Worm (Caenorhabditis elegans) whole organism, L3 larva: Measurements from ENCODE around the gene B0238.9.

Experiments
- ZK546.5 ChIP-seq: sonication (generic microtip); optimal IDR thresholded peaks from 2 replicates; lab custom pipeline; 2017; ENCODE audit warnings: missing biosample characterization, missing genetic modification characterization
- aly-2 ChIP-seq: fragments of 150-350 bp; optimal IDR thresholded peaks from 2 replicates; lab custom pipeline; 2014; ENCODE audit warnings: missing biosample characterization, missing genetic modification characterization
- ceh-16 ChIP-seq: sonication (generic microtip); optimal IDR thresholded peaks from 2 replicates; lab custom pipeline; 2017; ENCODE audit warnings: missing biosample characterization, missing genetic modification characterization
- ceh-28 ChIP-seq: fragments of 150-350 bp; optimal IDR thresholded peaks from 2 replicates; lab custom pipeline; 2014; ENCODE audit warnings: missing biosample characterization, missing genetic modification reagents, missing genetic modification characterization
- ceh-82 ChIP-seq: fragments of 150-350 bp; optimal IDR thresholded peaks from 2 replicates; lab custom pipeline; 2014; ENCODE audit warnings: missing biosample characterization, missing genetic modification characterization
- ceh-9 ChIP-seq: sonication (generic microtip); optimal IDR thresholded peaks from 2 replicates; lab custom pipeline; 2018; ENCODE audit warnings: missing biosample characterization, missing genetic modification characterization
- daf-12 ChIP-seq: fragments of 150-350 bp; optimal IDR thresholded peaks from 2 replicates; lab custom pipeline; 2014; ENCODE audit warnings: missing biosample characterization, missing genetic modification reagents, missing genetic modification characterization
- egl-27 ChIP-seq: sonication (generic microtip); optimal IDR thresholded peaks from 4 replicates; lab custom pipeline; 2017; ENCODE audit warnings: missing biosample characterization, missing genetic modification reagents, missing genetic modification characterization
- egl-5 ChIP-seq: fragments of 150-350 bp; optimal IDR thresholded peaks from 2 replicates; lab custom pipeline; 2017; ENCODE audit warnings: missing biosample characterization, missing genetic modification reagents, missing genetic modification characterization, inconsistent platforms
- elt-2 ChIP-seq: sonication (generic microtip); optimal IDR thresholded peaks from 2 replicates; lab custom pipeline; 2016; ENCODE audit warnings: missing genetic modification reagents, mild to moderate bottlenecking, missing genetic modification characterization, missing compliant biosample characterization
- elt-3 ChIP-seq, 3 experiments: fragments of 150-350 bp in 1 of 3; sonication (generic microtip) in 2 of 3; optimal IDR thresholded peaks; 2 replicates in 2 of 3; 4 replicates in 1 of 3; lab custom pipeline; 2014 to 2017; ENCODE audit warnings: missing biosample characterization in 3 of 3, missing genetic modification characterization in 3 of 3
- eor-1 ChIP-seq, 2 experiments: fragments of 150-350 bp; optimal IDR thresholded peaks; 2 replicates each; lab custom pipeline; 2014 to 2018; ENCODE audit warnings: missing biosample characterization in 2 of 2, missing genetic modification characterization in 2 of 2
- fkh-10 ChIP-seq: sonication (generic microtip); optimal IDR thresholded peaks from 2 replicates; lab custom pipeline; 2017; ENCODE audit warnings: missing biosample characterization, missing genetic modification reagents, missing genetic modification characterization
- fkh-2 ChIP-seq: fragments of 150-350 bp; optimal IDR thresholded peaks from 2 replicates; lab custom pipeline; 2014; ENCODE audit warnings: missing biosample characterization, missing genetic modification reagents, missing genetic modification characterization
- fos-1 ChIP-seq: fragments of 150-350 bp; optimal IDR thresholded peaks from 2 replicates; lab custom pipeline; 2014; ENCODE audit warnings: missing biosample characterization, missing genetic modification characterization
- hmg-11 ChIP-seq: sonication (generic microtip); optimal IDR thresholded peaks from 2 replicates; lab custom pipeline; 2016; ENCODE audit warnings: missing genetic modification characterization, missing compliant biosample characterization
- jun-1 ChIP-seq: fragments of 150-350 bp; optimal IDR thresholded peaks from 2 replicates; lab custom pipeline; 2014; ENCODE audit warnings: missing biosample characterization, missing genetic modification reagents, missing genetic modification characterization
- lin-15B ChIP-seq: fragments of 150-350 bp; optimal IDR thresholded peaks from 2 replicates; lab custom pipeline; 2014; ENCODE audit warnings: missing biosample characterization, missing genetic modification characterization
- lsy-12 ChIP-seq: sonication (generic microtip); optimal IDR thresholded peaks from 2 replicates; lab custom pipeline; 2016; ENCODE audit warnings: mild to moderate bottlenecking, missing genetic modification characterization, missing compliant biosample characterization
- mdl-1 ChIP-seq: fragments of 150-350 bp; optimal IDR thresholded peaks from 2 replicates; lab custom pipeline; 2014; ENCODE audit warnings: missing biosample characterization, missing genetic modification characterization
- mml-1 ChIP-seq: fragments of 150-350 bp; sonication (generic microtip); optimal IDR thresholded peaks from 3 replicates; lab custom pipeline; 2014; ENCODE audit warnings: missing biosample characterization, missing genetic modification characterization
- nhr-11 ChIP-seq: fragments of 150-350 bp; optimal IDR thresholded peaks from 2 replicates; lab custom pipeline; 2014; ENCODE audit warnings: missing biosample characterization, missing genetic modification characterization
- nhr-23 ChIP-seq: fragments of 150-350 bp; optimal IDR thresholded peaks from 2 replicates; lab custom pipeline; 2014; ENCODE audit warnings: missing biosample characterization, missing genetic modification reagents, missing genetic modification characterization
- nhr-25 ChIP-seq: sonication (generic microtip); optimal IDR thresholded peaks from 2 replicates; lab custom pipeline; 2017; ENCODE audit warnings: missing biosample characterization, missing genetic modification characterization
- nhr-43 ChIP-seq: sonication (generic microtip); optimal IDR thresholded peaks from 2 replicates; lab custom pipeline; 2016; ENCODE audit warnings: mild to moderate bottlenecking, missing genetic modification characterization, missing compliant biosample characterization; ENCODE audit not compliant: poor library complexity, severe bottlenecking
- nhr-76 ChIP-seq: fragments of 150-350 bp; sonication (generic microtip); optimal IDR thresholded peaks from 5 replicates; lab custom pipeline; 2014; ENCODE audit warnings: missing biosample characterization, missing genetic modification characterization
- nhr-77 ChIP-seq: fragments of 150-350 bp; optimal IDR thresholded peaks from 2 replicates; lab custom pipeline; 2014; ENCODE audit warnings: missing biosample characterization, missing genetic modification characterization
- pqm-1 ChIP-seq: fragments of 150-350 bp; optimal IDR thresholded peaks from 2 replicates; lab custom pipeline; 2017; ENCODE audit warnings: missing biosample characterization, missing genetic modification characterization, inconsistent platforms
- sea-2 ChIP-seq: fragments of 150-350 bp; sonication (generic microtip); optimal IDR thresholded peaks from 4 replicates; lab custom pipeline; 2014; ENCODE audit warnings: missing biosample characterization, missing genetic modification reagents, missing genetic modification characterization
- unc-39 ChIP-seq: sonication (generic microtip); optimal IDR thresholded peaks from 4 replicates; lab custom pipeline; 2017; ENCODE audit warnings: missing biosample characterization, missing genetic modification characterization
- zag-1 ChIP-seq: fragments of 150-350 bp; optimal IDR thresholded peaks from 2 replicates; lab custom pipeline; 2014; ENCODE audit warnings: missing biosample characterization, missing genetic modification characterization
- ztf-11 ChIP-seq: fragments of 150-350 bp; optimal IDR thresholded peaks from 2 replicates; lab custom pipeline; 2014; ENCODE audit warnings: missing biosample characterization, missing genetic modification characterization
- ztf-4 ChIP-seq: fragments of 150-350 bp; optimal IDR thresholded peaks from 2 replicates; lab custom pipeline; 2014; ENCODE audit warnings: missing biosample characterization, missing genetic modification characterization

The B0238.9 gene

ce11 chrV:5259448-5259847 is 18.5 kb downstream of the B0238.9 start, which contains the start of gene srt-70:
TSS of gene srt-70 (minus strand) at chrV:5259548.
- TF ChIP-seq nhr-23 (tag; lab: Kevin White, UChicago): no peak
- TF ChIP-seq nhr-11 (tag; lab: Kevin White, UChicago): no peak
- TF ChIP-seq eor-1 (tag; optimal IDR thresholded peaks at IDR 0.05; lab: Kevin White, UChicago): no peak
- no peak for TF ChIP-seq ztf-4

DNA sequence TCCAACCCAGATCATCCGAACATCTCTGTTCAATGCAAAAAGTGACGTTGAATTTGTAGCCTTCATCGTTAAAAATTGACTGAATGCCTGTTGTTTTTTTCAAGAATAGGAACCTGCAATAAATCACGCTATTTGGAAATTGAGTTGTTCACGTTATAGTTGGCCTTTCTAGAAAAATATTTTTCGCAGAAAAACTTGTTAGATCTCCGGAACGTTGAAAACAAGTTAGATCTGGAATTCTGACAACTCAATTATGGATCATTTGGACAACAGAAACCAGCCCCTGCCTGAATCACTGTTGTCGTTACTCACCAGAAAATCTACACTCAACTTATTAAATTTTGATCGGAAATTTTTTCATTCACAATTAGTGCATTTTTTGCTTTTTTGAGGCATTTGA is 20.5 kb downstream of the B0238.9 start, which contains the start of gene srt-67:
srt-67 (minus strand) TSS at position 101 of the 400 bp plus-strand sequence.
- TF ChIP-seq ceh-28 (tag; lab: Kevin White, UChicago) (no peak), ceh-16 (tag; lab: Kevin White, UChicago) (no peak), nhr-25 (tag; lab: Kevin White, UChicago) (no peak), nhr-77 (tag; lab: Kevin White, UChicago) (no peak), daf-12 (tag; lab: Kevin White, UChicago) (no peak), ceh-9 (no peak), egl-27 (tag; lab: Kevin White, UChicago) (no peak), fos-1 (tag; lab: Kevin White, UChicago) (no peak), nhr-76 (no peak), fkh-2 (tag; lab: Kevin White, UChicago) (no peak), fkh-10 (no peak), nhr-43 (tag; lab: Kevin White, UChicago) (no peak)
- TF ChIP-seq, all 47 proteins: peak for 0

DNA sequence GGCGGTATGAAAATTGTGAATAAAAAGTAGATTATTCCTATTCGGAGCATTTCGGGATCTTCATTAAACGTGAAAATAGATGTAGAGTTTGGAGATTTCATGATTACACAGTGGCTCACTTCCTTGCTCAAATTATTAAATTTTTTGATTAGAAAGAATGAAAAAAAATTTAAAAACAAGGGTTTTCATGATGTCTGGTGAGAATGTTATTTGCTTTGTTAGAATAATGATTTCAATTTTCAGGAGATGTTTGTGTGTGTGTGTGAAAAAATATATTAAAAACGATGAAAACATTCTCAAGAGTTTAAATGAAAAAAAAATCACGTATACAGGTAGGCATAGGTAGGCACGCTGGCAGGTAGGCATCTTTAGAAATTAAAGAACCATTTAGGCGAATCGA is 25.9 kb downstream of the B0238.9 start, which contains the start of gene srt-68:
srt-68 (minus strand) TSS at position 101 of the 400 bp plus-strand sequence.
- TF ChIP-seq jun-1 (tag; lab: Kevin White, UChicago): no peak
- no peak for TF ChIP-seq sea-2 (GFP tag; lab: Kevin White, UChicago)
- TF ChIP-seq ceh-16 (tag; lab: Kevin White, UChicago): no peak
- no peak for TF ChIP-seq ztf-11 (tag; lab: Kevin White, UChicago)
- no peak for TF ChIP-seq eor-1 (tag; optimal IDR thresholded peaks at IDR 0.05; lab: Kevin White, UChicago)
- TF ChIP-seq egl-5: no peak
- no peak for TF ChIP-seq ZK546.5
- no peak for TF ChIP-seq egl-27 (tag; lab: Kevin White, UChicago)
- TF ChIP-seq lin-15B (tag; lab: Kevin White, UChicago): no peak
- no peak for TF ChIP-seq ceh-9
- no peak for TF ChIP-seq elt-2 (tag; lab: Kevin White, UChicago)
- no peak for TF ChIP-seq unc-39 (tag; lab: Kevin White, UChicago)
- TF ChIP-seq fkh-2 (tag; lab: Kevin White, UChicago): no peak
- no peak for TF ChIP-seq ceh-82 (tag; lab: Kevin White, UChicago)
- no peak for TF ChIP-seq pqm-1 (tag; lab: Kevin White, UChicago)
- TF ChIP-seq ztf-4: no peak
- no peak for TF ChIP-seq zag-1 (tag; lab: Kevin White, UChicago)
- TF ChIP-seq elt-3 (tag; optimal IDR thresholded peaks at IDR 0.05; lab: Kevin White, UChicago): no peak
- TF ChIP-seq fos-1 (tag; lab: Kevin White, UChicago): no peak
- TF ChIP-seq lsy-12 (tag; lab: Kevin White, UChicago): no peak

- TF ChIP-seq mdl-1 (tag; lab: Kevin White, UChicago): no peak
- TF ChIP-seq lin-15B (tag; lab: Kevin White, UChicago): no peak
Observed at ce11 chrV:5243036-5243435, 34.9 kb downstream of the B0238.9 start, which contains the start of gene cest-35.1. TSS of gene cest-35.1 (minus strand) at chrV:5243136.

- TF ChIP-seq fos-1 (tag; lab: Kevin White, UChicago) (no peak), egl-27 (tag; lab: Kevin White, UChicago) (no peak), hmg-11 (no peak)
Observed at ce11 chrV:5239903-5240302, 38.0 kb downstream of the B0238.9 start, which contains the start of gene B0238.15. TSS of gene B0238.15 (plus strand) at chrV:5240203.

DNA sequence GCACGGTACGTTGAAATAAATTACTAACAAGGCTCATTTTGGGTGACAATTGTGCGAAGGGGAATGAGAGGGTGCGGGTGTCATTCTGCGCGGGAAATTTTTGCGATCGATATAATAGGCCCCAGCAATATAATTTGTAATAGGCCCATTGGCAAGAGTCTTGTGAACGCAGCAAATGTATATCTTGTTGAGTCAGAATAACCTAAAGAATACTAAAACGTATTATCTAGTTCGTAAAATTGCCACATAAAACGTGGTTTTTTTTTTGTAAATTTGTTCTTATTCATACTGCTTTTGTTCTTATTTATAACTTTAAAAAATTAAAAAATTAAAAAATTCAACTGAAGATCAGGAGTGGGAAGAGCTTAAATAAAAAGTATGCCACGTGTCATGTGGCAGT is 38.5 kb downstream of the B0238.9 start, which contains the start of gene C52A10.3:
C52A10.3 (minus strand) TSS at position 101 of the 400 bp plus-strand sequence.
- no peak for TF ChIP-seq aly-2 (tag; lab: Kevin White, UChicago)
- no peak for TF ChIP-seq mml-1 (tag; lab: Kevin White, UChicago)
- no peak for TF ChIP-seq egl-27 (tag; lab: Kevin White, UChicago)
- no peak for TF ChIP-seq jun-1 (tag; lab: Kevin White, UChicago)
- no peak for TF ChIP-seq fkh-10
